Worm (Caenorhabditis elegans) whole organism, young adult: ENCODE measurements around the gene Y111B2A.12.

ENCODE experiments used
- C17E4.6 ChIP-seq: fragments of 200-800 bp; sonication (Bioruptor generic); IDR thresholded peaks from 2 replicates; pipeline ENCODE4 v1.3.6; 2022; ENCODE audit warnings: missing genetic modification reagents, missing genetic modification characterization, missing compliant biosample characterization
- F33H1.4 ChIP-seq: fragments of 200-800 bp; sonication (Bioruptor generic); IDR thresholded peaks from 2 replicates; pipeline ENCODE4 v1.3.6; 2022; ENCODE audit warnings: missing genetic modification reagents, missing genetic modification characterization, missing compliant biosample characterization
- ama-1 ChIP-seq, 3 experiments: fragments of 150-350 bp in 1 of 3; sonication (generic microtip) in 2 of 3; optimal IDR thresholded peaks; 2 replicates each; lab custom pipeline; 2014 to 2018; ENCODE audit warnings: missing biosample characterization in 2 of 3, missing genetic modification characterization in 2 of 3, missing genetic modification reagents in 2 of 3
- atf-7 ChIP-seq: sonication (generic microtip); optimal IDR thresholded peaks from 2 replicates; lab custom pipeline; 2017; ENCODE audit warnings: mild to moderate bottlenecking, missing genetic modification characterization, missing compliant biosample characterization
- dox-1 ChIP-seq: fragments of 200-800 bp; sonication (Bioruptor generic); IDR thresholded peaks from 2 replicates; pipeline ENCODE4 v1.3.6; 2022; ENCODE audit warnings: missing genetic modification reagents, missing genetic modification characterization, missing compliant biosample characterization
- dpl-1 ChIP-seq: fragments of 150-350 bp; optimal IDR thresholded peaks from 2 replicates; lab custom pipeline; 2014; ENCODE audit warnings: missing biosample characterization, missing genetic modification reagents, missing genetic modification characterization
- efl-1 ChIP-seq: fragments of 150-350 bp; optimal IDR thresholded peaks from 2 replicates; lab custom pipeline; 2014; ENCODE audit warnings: missing biosample characterization, missing genetic modification reagents, missing genetic modification characterization
- lin-35 ChIP-seq, 3 experiments: fragments of 150-350 bp in 2 of 3; sonication (generic microtip) in 1 of 3; optimal IDR thresholded peaks; 2 replicates each; lab custom pipeline; 2014 to 2018; ENCODE audit warnings: missing biosample characterization in 3 of 3, missing genetic modification characterization in 3 of 3, missing genetic modification reagents in 3 of 3
- lin-54 ChIP-seq: fragments of 200-800 bp; sonication (Bioruptor generic); optimal IDR thresholded peaks from 2 replicates; lab custom pipeline; 2018; ENCODE audit warnings: mild to moderate bottlenecking, missing genetic modification characterization, missing compliant biosample characterization
- madf-8 ChIP-seq: fragments of 200-800 bp; sonication (Bioruptor generic); conservative IDR thresholded peaks from 2 replicates; pipeline ENCODE4 v1.3.6; 2022; ENCODE audit warnings: missing genetic modification reagents, missing genetic modification characterization, missing compliant biosample characterization
- nhr-90 ChIP-seq: sonication (generic microtip); optimal IDR thresholded peaks from 2 replicates; lab custom pipeline; 2016; ENCODE audit warnings: missing genotype, mild to moderate bottlenecking, missing genetic modification characterization, missing compliant biosample characterization
- pha-4 ChIP-seq: fragments of 150-350 bp; sonication (generic microtip); optimal IDR thresholded peaks from 2 replicates; lab custom pipeline; 2014; ENCODE audit warnings: missing biosample characterization, missing genetic modification reagents, missing genetic modification characterization
- unc-62 ChIP-seq: fragments of 150-350 bp; optimal IDR thresholded peaks from 2 replicates; lab custom pipeline; 2014; ENCODE audit warnings: missing biosample characterization, missing genetic modification reagents, missing genetic modification characterization

DNA sequence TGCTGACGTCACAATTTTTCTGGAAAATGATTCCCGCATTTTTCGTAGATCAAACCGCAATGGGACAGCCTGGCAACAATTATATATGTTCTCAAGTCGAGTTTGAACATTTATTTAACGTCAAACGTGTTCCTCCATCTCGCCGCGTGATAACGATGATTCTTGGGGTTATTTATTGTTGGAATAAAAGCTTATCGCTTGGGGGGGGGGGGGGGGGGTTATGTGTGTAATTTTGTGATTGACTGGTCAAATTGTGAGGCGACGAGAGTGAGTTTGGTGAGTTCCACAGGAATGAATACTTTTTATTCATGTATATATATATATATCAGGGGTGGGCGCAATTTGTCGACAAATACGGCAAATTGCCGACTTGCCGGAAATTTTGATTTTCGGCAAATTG, 40.1 kb upstream of the Y111B2A.12 start:
- TF ChIP-seq pha-4 (tag; lab: Kevin White, UChicago) = no peak
- TF ChIP-seq lin-35 (GFP tag; optimal IDR thresholded peaks at IDR 0.05; lab: Kevin White, UChicago) = no peak
- TF ChIP-seq dox-1 = 0 out of 2 replicates have a peak, but pooled peaks have one; percentile 28
- TF ChIP-seq efl-1 (GFP tag; lab: Kevin White, UChicago) = no peak
- no peak for TF ChIP-seq nhr-90 (tag; lab: Kevin White, UChicago)
- no peak for TF ChIP-seq madf-8 (GFP tag; lab: Robert Waterston, UW)
- TF ChIP-seq unc-62 (GFP tag; lab: Kevin White, UChicago) = no peak
- TF ChIP-seq F33H1.4 (GFP tag; lab: Robert Waterston, UW) = no peak
- no peak for TF ChIP-seq C17E4.6
- TF ChIP-seq atf-7 (tag; lab: Kevin White, UChicago) = no peak
- TF ChIP-seq lin-54 = no peak
- no peak for TF ChIP-seq ama-1 (optimal IDR thresholded peaks at IDR 0.05; lab: Kevin White, UChicago)
- no peak for TF ChIP-seq ama-1 (GFP tag; optimal IDR thresholded peaks at IDR 0.05; lab: Kevin White, UChicago)
- no peak for TF ChIP-seq dpl-1 (GFP tag; lab: Kevin White, UChicago)
